Fruit fly (Drosophila melanogaster): ENCODE data around the gene Jhbp12.

Jhbp12 gene

DNA sequence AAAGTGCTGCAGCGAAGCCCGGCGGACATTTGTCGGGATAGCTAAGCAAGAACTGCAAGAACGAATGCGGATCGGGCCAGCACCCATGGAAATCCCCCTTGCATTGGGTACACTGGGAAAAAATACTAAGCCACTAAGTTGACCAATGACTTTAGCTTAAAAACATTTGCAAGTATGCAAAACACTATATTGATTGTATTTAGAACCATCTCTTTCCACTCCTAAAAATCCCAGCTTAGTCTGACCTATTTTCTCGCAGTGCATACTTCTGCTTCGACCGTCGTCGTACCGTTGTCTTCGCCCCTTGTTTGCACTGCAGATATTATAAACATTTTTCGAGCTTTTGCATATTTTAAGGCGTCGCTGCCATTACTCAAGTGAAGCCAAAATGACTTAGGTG is 28.5 kb upstream of the Jhbp12 start (continued):
- TF ChIP-seq CG1621 (tag; optimal IDR thresholded peaks at IDR 0.05): peak; percentile 48
- peak; percentile 47 for TF ChIP-seq pdm3 (GFP tag; optimal IDR thresholded peaks at IDR 0.05)
- TF ChIP-seq Eip93F (GFP tag; optimal IDR thresholded peaks at IDR 0.05): no peak
- peak; percentile 6 for TF ChIP-seq CG8319 (GFP tag; optimal IDR thresholded peaks at IDR 0.05)
- TF ChIP-seq ss (GFP tag; optimal IDR thresholded peaks at IDR 0.05): peak in 1 of 2 experiments; percentile 55
- no peak for TF ChIP-seq vri (GFP tag; optimal IDR thresholded peaks at IDR 0.05)
- peak; percentile 49 for TF ChIP-seq OdsH (GFP tag; optimal IDR thresholded peaks at IDR 0.05)
- TF ChIP-seq CG10669 (GFP tag; optimal IDR thresholded peaks at IDR 0.05): peak; percentile 54
- peak; percentile 34 for TF ChIP-seq CG34406 (GFP tag; optimal IDR thresholded peaks at IDR 0.05)
- TF ChIP-seq lz (GFP tag; optimal IDR thresholded peaks at IDR 0.05): peak; percentile 40

- TF ChIP-seq CG11294 (GFP tag; IDR thresholded peaks at IDR 0.05) (no peak), Hr39 (GFP tag; optimal IDR thresholded peaks at IDR 0.05) (no peak), topi (GFP tag; optimal IDR thresholded peaks at IDR 0.05) (no peak), CG6792 (GFP tag; optimal IDR thresholded peaks at IDR 0.05) (no peak), pdm3 (GFP tag; optimal IDR thresholded peaks at IDR 0.05) (no peak), CG6808 (GFP tag; optimal IDR thresholded peaks at IDR 0.05) (no peak), CG8632 (GFP tag; optimal IDR thresholded peaks at IDR 0.05) (no peak), Smox (GFP tag; optimal IDR thresholded peaks at IDR 0.05) (no peak)
Observed at dm6 chr3R:24503627-24504026, 21.0 kb upstream of the Jhbp12 start.

DNA sequence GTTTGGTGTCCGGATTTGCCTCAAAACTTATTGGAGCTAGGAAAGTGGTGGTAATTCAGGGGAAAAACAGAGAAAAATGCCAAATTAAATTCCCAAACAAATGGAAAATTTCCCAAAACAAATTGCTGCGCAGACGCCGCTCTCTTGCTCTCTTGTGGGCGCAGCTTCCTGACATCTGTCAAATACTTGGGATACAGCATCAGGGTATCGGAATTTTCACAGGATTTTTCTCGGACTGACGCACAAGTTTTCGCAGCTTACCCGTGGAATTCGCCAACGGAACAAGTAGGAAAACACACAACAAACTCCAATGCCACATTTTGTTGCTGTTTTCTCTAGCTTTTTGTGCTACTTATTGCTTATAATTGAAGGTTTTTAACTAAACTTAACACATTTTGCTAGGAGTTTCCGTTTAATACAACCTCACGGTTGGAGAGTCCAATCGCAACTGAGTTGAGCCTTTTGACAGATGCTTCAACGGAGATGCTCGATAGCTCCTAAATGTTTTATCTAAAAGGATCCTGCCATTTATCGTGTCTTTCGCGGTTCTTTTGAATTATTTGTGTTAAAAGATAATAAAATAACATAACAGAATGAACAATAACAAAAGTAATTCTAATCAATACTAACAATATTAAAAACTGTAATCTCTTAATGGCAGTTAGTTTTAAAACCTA is 9.8 kb upstream of the Jhbp12 start, which contains the start of the genes nAChRbeta2 and DZIP1:
nAChRbeta2 (minus strand) TSS at position 455 of the 677 bp plus-strand sequence.
DZIP1 (plus strand) TSS at position 627 of the 677 bp plus-strand sequence.
- TF ChIP-seq Smox (GFP tag; optimal IDR thresholded peaks at IDR 0.05) (no peak), achi (GFP tag; optimal IDR thresholded peaks at IDR 0.05) (peak; percentile 47)

dm6 chr3R:24518150-24518580 is 6.4 kb upstream of the Jhbp12 start, which contains the start of gene Pp1alpha-96A:
TSS of gene Pp1alpha-96A (plus strand) at chr3R:24518270.
- no peak for TF ChIP-seq achi (GFP tag; optimal IDR thresholded peaks at IDR 0.05)
- peak; percentile 15 for TF ChIP-seq CG31627 (GFP tag; optimal IDR thresholded peaks at IDR 0.05)
- peak; percentile 8 for TF ChIP-seq cyc (GFP tag; optimal IDR thresholded peaks at IDR 0.05)
- TF ChIP-seq CG7368 (GFP tag; optimal IDR thresholded peaks at IDR 0.05): no peak
- TF ChIP-seq topi (GFP tag; optimal IDR thresholded peaks at IDR 0.05): peak; percentile 25
- peak; percentile 39 for TF ChIP-seq vri (GFP tag; optimal IDR thresholded peaks at IDR 0.05)
- peak; percentile 44 for TF ChIP-seq svp (GFP tag)
- no peak for TF ChIP-seq CG8119 (GFP tag; IDR thresholded peaks at IDR 0.05)
- no peak for TF ChIP-seq CG8632 (GFP tag; optimal IDR thresholded peaks at IDR 0.05)
- TF ChIP-seq CG1621 (tag; optimal IDR thresholded peaks at IDR 0.05): peak; percentile 64
- TF ChIP-seq Met (GFP tag; optimal IDR thresholded peaks at IDR 0.05): no peak
- TF ChIP-seq Smox (GFP tag; optimal IDR thresholded peaks at IDR 0.05): peak; percentile 2
- TF ChIP-seq Hr39 (GFP tag; optimal IDR thresholded peaks at IDR 0.05): peak; percentile 10

dm6 chr3R:24521313-24521712 is 3.3 kb upstream of the Jhbp12 start:
- no peak for TF ChIP-seq spab (GFP tag; optimal IDR thresholded peaks at IDR 0.05)
- TF ChIP-seq esn (GFP tag; optimal IDR thresholded peaks at IDR 0.05): no peak
- no peak for TF ChIP-seq CG11762 (GFP tag; optimal IDR thresholded peaks at IDR 0.05; ENCODE audit: insufficient read depth)
- TF ChIP-seq CG10631 (GFP tag; optimal IDR thresholded peaks at IDR 0.05): no peak
- no peak for TF ChIP-seq vri (GFP tag; optimal IDR thresholded peaks at IDR 0.05)
- no peak for TF ChIP-seq Ets96B (tag; optimal IDR thresholded peaks at IDR 0.05)
- no peak for TF ChIP-seq CG6276 (GFP tag; optimal IDR thresholded peaks at IDR 0.05)
- TF ChIP-seq Ets21C (GFP tag; optimal IDR thresholded peaks at IDR 0.05): no peak
- TF ChIP-seq Hr38 (GFP tag; optimal IDR thresholded peaks at IDR 0.05): no peak
- no peak for TF ChIP-seq ss (GFP tag; optimal IDR thresholded peaks at IDR 0.05)
- no peak for TF ChIP-seq Sox15 (GFP tag; optimal IDR thresholded peaks at IDR 0.05)
- TF ChIP-seq fkh (GFP tag; optimal IDR thresholded peaks at IDR 0.05): no peak
- no peak for TF ChIP-seq dsx (GFP tag; optimal IDR thresholded peaks at IDR 0.05; ENCODE audit: poor library complexity, severe bottlenecking)
- TF ChIP-seq OdsH (GFP tag; optimal IDR thresholded peaks at IDR 0.05): no peak
- TF ChIP-seq Gug (GFP tag; IDR thresholded peaks at IDR 0.05): no peak
- no peak for TF ChIP-seq CG7368 (GFP tag; optimal IDR thresholded peaks at IDR 0.05)
